Worm (Caenorhabditis elegans): ENCODE measurements around the gene C47E12.14.
A peak's percentile ranks its signal among the peaks of the same experiment; 100 is the strongest.

Gene C47E12.14

DNA sequence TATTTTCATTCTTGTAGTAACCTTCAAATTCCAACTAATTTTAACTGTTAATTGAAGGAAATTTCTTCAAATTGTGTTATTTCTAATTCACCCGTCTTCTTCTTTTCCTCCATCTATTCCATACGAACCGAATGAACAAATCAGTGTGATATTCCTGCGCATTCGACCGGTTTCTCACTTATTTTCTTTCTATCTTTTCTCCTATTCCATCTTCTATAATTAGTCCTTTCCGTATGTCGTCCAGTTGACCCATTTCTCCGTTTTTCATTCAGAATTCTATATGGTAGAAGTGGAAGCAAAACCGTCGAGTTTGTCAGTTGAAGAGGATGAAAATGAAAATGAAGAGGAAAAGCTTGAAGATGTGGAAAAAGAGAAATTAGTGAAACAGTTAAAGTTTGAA is 33.4 kb upstream of the C47E12.14 start, which contains the start of gene magu-4:
Gene magu-4, plus strand, starts transcription at position 218 of the 400 bp plus-strand sequence.
- no peak for TF ChIP-seq bed-1 (GFP tag; IDR thresholded peaks at IDR 0.05)
- TF ChIP-seq F33H1.4 (GFP tag; IDR thresholded peaks at IDR 0.05) = no peak
- no peak for TF ChIP-seq sptf-2 (GFP tag; optimal IDR thresholded peaks at IDR 0.05)
- no peak for TF ChIP-seq attf-6 (GFP tag; IDR thresholded peaks at IDR 0.05)
- TF ChIP-seq aptf-2 (GFP tag; conservative IDR thresholded peaks at IDR 0.05) = no peak
- TF ChIP-seq hlh-12 (tag; optimal IDR thresholded peaks at IDR 0.05) = no peak
- TF ChIP-seq nhr-27 (tag; optimal IDR thresholded peaks at IDR 0.05) = no peak
- TF ChIP-seq madf-10 (tag; optimal IDR thresholded peaks at IDR 0.05) = no peak
- no peak for TF ChIP-seq somi-1 (GFP tag; optimal IDR thresholded peaks at IDR 0.05)
- no peak for TF ChIP-seq ztf-22 (GFP tag; optimal IDR thresholded peaks at IDR 0.05)
- no peak for TF ChIP-seq snpc-4 (GFP tag; optimal IDR thresholded peaks at IDR 0.05)
- TF ChIP-seq snpc-4 (tag; optimal IDR thresholded peaks at IDR 0.05) = no peak
- TF ChIP-seq ceh-79 (tag; optimal IDR thresholded peaks at IDR 0.05) = no peak
- TF ChIP-seq C17E4.6 (GFP tag; IDR thresholded peaks at IDR 0.05) = no peak
- TF ChIP-seq hrde-1 (tag; optimal IDR thresholded peaks at IDR 0.05; ENCODE audit: borderline replicate concordance) = no peak
- TF ChIP-seq F57C9.4 (tag; optimal IDR thresholded peaks at IDR 0.05) = no peak
- no peak for TF ChIP-seq madf-3 (GFP tag; IDR thresholded peaks at IDR 0.05)
- no peak for TF ChIP-seq ama-1 (optimal IDR thresholded peaks at IDR 0.05)
- TF ChIP-seq ama-1 (GFP tag; optimal IDR thresholded peaks at IDR 0.05) = no peak
- TF ChIP-seq F10E7.11 (tag; optimal IDR thresholded peaks at IDR 0.05) = no peak

- TF ChIP-seq T07F8.4 (tag; optimal IDR thresholded peaks at IDR 0.05) (no peak), B0336.3 (GFP tag; IDR thresholded peaks at IDR 0.05) (no peak), Y67H2A.10 (GFP tag; conservative IDR thresholded peaks at IDR 0.05) (no peak), sptf-2 (GFP tag; optimal IDR thresholded peaks at IDR 0.05) (no peak), nhr-80 (tag; optimal IDR thresholded peaks at IDR 0.05) (peak; percentile 26), ceh-58 (GFP tag; IDR thresholded peaks at IDR 0.05) (no peak), hmg-1.2 (GFP tag; IDR thresholded peaks at IDR 0.05) (peak; percentile 54; the same call in 1 of the 2 replicates), athp-1 (tag; optimal IDR thresholded peaks at IDR 0.05) (no peak)
Measured at ce11 chrIV:10007758-10008157, 31.6 kb upstream of the C47E12.14 start.

- TF ChIP-seq sea-2 (GFP tag; IDR thresholded peaks at IDR 0.05) (no peak), rcor-1 (GFP tag; IDR thresholded peaks at IDR 0.05) (no peak), hrde-1 (tag; optimal IDR thresholded peaks at IDR 0.05; ENCODE audit: borderline replicate concordance) (no peak), snpc-1.1 (tag; optimal IDR thresholded peaks at IDR 0.05; ENCODE audit: insufficient read depth) (no peak), somi-1 (GFP tag; optimal IDR thresholded peaks at IDR 0.05) (no peak), lir-1 (GFP tag; conservative IDR thresholded peaks at IDR 0.05) (no peak), F55B11.4 (tag; optimal IDR thresholded peaks at IDR 0.05; ENCODE audit: borderline replicate concordance, insufficient read depth) (no peak), lin-54 (GFP tag; optimal IDR thresholded peaks at IDR 0.05) (no peak)
Measured at ce11 chrIV:10006792-10007191, 30.6 kb upstream of the C47E12.14 start, which contains the start of gene C47E12.13. Gene C47E12.13, minus strand, starts transcription at chrIV:10006892.

DNA sequence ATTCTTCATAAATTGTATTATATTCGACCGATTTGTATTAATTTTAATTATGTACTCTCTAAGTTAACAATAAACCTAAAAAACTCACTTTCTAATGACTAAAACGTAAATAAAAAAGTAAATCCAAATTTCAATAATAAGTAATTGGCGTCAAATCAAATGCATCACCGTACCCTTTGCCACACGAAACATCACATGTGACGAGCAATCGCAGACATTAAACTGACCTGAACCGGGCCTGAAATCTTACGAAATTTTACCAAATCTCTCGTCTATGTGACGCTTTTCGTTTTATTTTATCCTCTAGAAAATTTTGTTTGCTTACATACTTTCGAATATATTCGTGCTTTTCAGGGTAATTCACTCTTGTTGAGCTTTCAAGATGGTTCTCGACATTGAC is 27.2 kb upstream of the C47E12.14 start, which contains the start of the genes C47E12.2 and sars-1:
Gene C47E12.2, minus strand, starts transcription at position 131 of the 400 bp plus-strand sequence.
Gene sars-1, plus strand, starts transcription at position 355 of the 400 bp plus-strand sequence.
- TF ChIP-seq tbp1 (GFP tag; optimal IDR thresholded peaks at IDR 0.05) = no peak
- no peak for TF ChIP-seq Y56A3A.18 (GFP tag; IDR thresholded peaks at IDR 0.05)
- TF ChIP-seq F57C9.4 (tag; optimal IDR thresholded peaks at IDR 0.05) = no peak
- TF ChIP-seq snpc-4 (GFP tag; optimal IDR thresholded peaks at IDR 0.05) = no peak
- peak in 1 of 4 experiments; percentile 16 for TF ChIP-seq snpc-4 (tag; optimal IDR thresholded peaks at IDR 0.05)
- no peak for TF ChIP-seq F39B2.1 (GFP tag; IDR thresholded peaks at IDR 0.05)
- TF ChIP-seq sea-2 (GFP tag; IDR thresholded peaks at IDR 0.05) = no peak
- no peak; the same call in 1 of the 2 replicates for TF ChIP-seq cebp-1 (GFP tag; IDR thresholded peaks at IDR 0.05)
- peak; percentile 73 for TF ChIP-seq cebp-1 (tag; optimal IDR thresholded peaks at IDR 0.05)
- peak; percentile 51 for TF ChIP-seq lsl-1 (GFP tag; optimal IDR thresholded peaks at IDR 0.05)
- TF ChIP-seq nhr-27 (tag; optimal IDR thresholded peaks at IDR 0.05) = no peak

Data from whole organism, young adult.